Worm (Caenorhabditis elegans) whole organism, early embryonic: ENCODE data around the gene clc-26.

Experiments used
- B0310.2 ChIP-seq: sonication (generic microtip); optimal IDR thresholded peaks from 2 replicates; lab custom pipeline; 2016; ENCODE audit warnings: mild to moderate bottlenecking, missing genetic modification characterization, missing compliant biosample characterization
- aly-1 ChIP-seq: sonication (generic microtip); optimal IDR thresholded peaks from 2 replicates; lab custom pipeline; 2016; ENCODE audit warnings: missing genetic modification characterization, missing compliant biosample characterization
- ama-1 ChIP-seq: fragments of 150-350 bp; optimal IDR thresholded peaks from 2 replicates; lab custom pipeline; 2014
- ceh-13 ChIP-seq: fragments of 200-800 bp; sonication (Bioruptor generic); optimal IDR thresholded peaks from 2 replicates; lab custom pipeline; 2018; ENCODE audit warnings: mild to moderate bottlenecking, missing genetic modification characterization, missing compliant biosample characterization
- ets-7 ChIP-seq: sonication (generic microtip); optimal IDR thresholded peaks from 2 replicates; lab custom pipeline; 2016; ENCODE audit warnings: missing genotype, missing genetic modification characterization, missing compliant biosample characterization
- flt-1 ChIP-seq: fragments of 200-800 bp; sonication (Bioruptor generic); IDR thresholded peaks from 2 replicates; pipeline ENCODE4 v1.3.6; 2022; ENCODE audit warnings: missing genetic modification characterization, missing compliant biosample characterization
- hmg-4 ChIP-seq: fragments of 200-800 bp; sonication (Bioruptor generic); optimal IDR thresholded peaks from 2 replicates; lab custom pipeline; 2018; ENCODE audit warnings: mild to moderate bottlenecking, missing genetic modification characterization, missing compliant biosample characterization
- hnd-1 ChIP-seq: sonication (generic microtip); optimal IDR thresholded peaks from 2 replicates; lab custom pipeline; 2016; ENCODE audit warnings: missing genetic modification characterization, missing compliant biosample characterization
- pes-1 ChIP-seq: fragments of 200-800 bp; sonication (Bioruptor generic); IDR thresholded peaks from 2 replicates; pipeline ENCODE4 v1.3.6; 2022; ENCODE audit warnings: missing genetic modification reagents, missing genetic modification characterization, missing compliant biosample characterization
- scrt-1 ChIP-seq: fragments of 200-800 bp; sonication (Bioruptor generic); IDR thresholded peaks from 2 replicates; pipeline ENCODE4 v1.3.6; 2022; ENCODE audit warnings: missing genetic modification characterization, missing compliant biosample characterization
- tbx-11 ChIP-seq: fragments of 200-800 bp; sonication (Bioruptor generic); IDR thresholded peaks from 2 replicates; pipeline ENCODE4 v1.3.6; 2022; ENCODE audit warnings: missing genetic modification characterization, missing compliant biosample characterization
- tbx-37 ChIP-seq: fragments of 200-800 bp; sonication (Bioruptor generic); conservative IDR thresholded peaks from 2 replicates; pipeline ENCODE4 v1.3.6; 2022; ENCODE audit warnings: missing genetic modification reagents, missing genetic modification characterization, missing compliant biosample characterization
- tra-4 ChIP-seq: sonication (generic microtip); optimal IDR thresholded peaks from 2 replicates; lab custom pipeline; 2017; ENCODE audit warnings: missing genetic modification characterization, missing compliant biosample characterization

- TF ChIP-seq ama-1 (lab: Kevin White, UChicago) (no peak), tbx-11 (no peak), flt-1 (GFP tag; lab: Robert Waterston, UW) (no peak), scrt-1 (no peak), hmg-4 (GFP tag; lab: Kevin White, UChicago) (no peak), ceh-13 (GFP tag; lab: Kevin White, UChicago) (no peak), hnd-1 (tag; lab: Kevin White, UChicago) (no peak), B0310.2 (tag; lab: Kevin White, UChicago) (no peak), ets-7 (tag; lab: Kevin White, UChicago) (no peak), tbx-37 (GFP tag; lab: Robert Waterston, UW) (no peak), aly-1 (no peak), pes-1 (no peak), tra-4 (tag; lab: Kevin White, UChicago) (no peak)
Measured at ce11 chrIII:1001297-1001696, 29.6 kb downstream of the clc-26 start, which contains the start of gene R06B10.7.
